Worm (Caenorhabditis elegans) whole organism, L3 larva: Measurements from ENCODE around the gene M28.8.

Experiments used
- R02D3.7 ChIP-seq: fragments of 150-350 bp; optimal IDR thresholded peaks from 2 replicates; lab custom pipeline; 2014; ENCODE audit warnings: missing biosample characterization, missing genetic modification characterization
- ZK546.5 ChIP-seq: sonication (generic microtip); optimal IDR thresholded peaks from 2 replicates; lab custom pipeline; 2017; ENCODE audit warnings: missing biosample characterization, missing genetic modification characterization
- ceh-16 ChIP-seq: sonication (generic microtip); optimal IDR thresholded peaks from 2 replicates; lab custom pipeline; 2017; ENCODE audit warnings: missing biosample characterization, missing genetic modification characterization
- ceh-82 ChIP-seq: fragments of 150-350 bp; optimal IDR thresholded peaks from 2 replicates; lab custom pipeline; 2014; ENCODE audit warnings: missing biosample characterization, missing genetic modification characterization
- egl-27 ChIP-seq: sonication (generic microtip); optimal IDR thresholded peaks from 4 replicates; lab custom pipeline; 2017; ENCODE audit warnings: missing biosample characterization, missing genetic modification reagents, missing genetic modification characterization
- egl-5 ChIP-seq: fragments of 150-350 bp; optimal IDR thresholded peaks from 2 replicates; lab custom pipeline; 2017; ENCODE audit warnings: missing biosample characterization, missing genetic modification reagents, missing genetic modification characterization, inconsistent platforms
- elt-3 ChIP-seq, 3 experiments: fragments of 150-350 bp in 1 of 3; sonication (generic microtip) in 2 of 3; optimal IDR thresholded peaks; 2 replicates in 2 of 3; 4 replicates in 1 of 3; lab custom pipeline; 2014 to 2017; ENCODE audit warnings: missing biosample characterization in 3 of 3, missing genetic modification characterization in 3 of 3
- fkh-2 ChIP-seq: fragments of 150-350 bp; optimal IDR thresholded peaks from 2 replicates; lab custom pipeline; 2014; ENCODE audit warnings: missing biosample characterization, missing genetic modification reagents, missing genetic modification characterization
- fos-1 ChIP-seq: fragments of 150-350 bp; optimal IDR thresholded peaks from 2 replicates; lab custom pipeline; 2014; ENCODE audit warnings: missing biosample characterization, missing genetic modification characterization
- hmg-11 ChIP-seq: sonication (generic microtip); optimal IDR thresholded peaks from 2 replicates; lab custom pipeline; 2016; ENCODE audit warnings: missing genetic modification characterization, missing compliant biosample characterization
- jun-1 ChIP-seq: fragments of 150-350 bp; optimal IDR thresholded peaks from 2 replicates; lab custom pipeline; 2014; ENCODE audit warnings: missing biosample characterization, missing genetic modification reagents, missing genetic modification characterization
- lin-15B ChIP-seq: fragments of 150-350 bp; optimal IDR thresholded peaks from 2 replicates; lab custom pipeline; 2014; ENCODE audit warnings: missing biosample characterization, missing genetic modification characterization
- lsy-12 ChIP-seq: sonication (generic microtip); optimal IDR thresholded peaks from 2 replicates; lab custom pipeline; 2016; ENCODE audit warnings: mild to moderate bottlenecking, missing genetic modification characterization, missing compliant biosample characterization
- nfya-1 ChIP-seq: sonication (generic microtip); optimal IDR thresholded peaks from 2 replicates; lab custom pipeline; 2017; ENCODE audit warnings: missing genetic modification characterization, mild to moderate bottlenecking, missing compliant biosample characterization, antibody characterized with exemption, moderate library complexity; ENCODE audit not compliant: insufficient read depth
- nhr-11 ChIP-seq: fragments of 150-350 bp; optimal IDR thresholded peaks from 2 replicates; lab custom pipeline; 2014; ENCODE audit warnings: missing biosample characterization, missing genetic modification characterization
- nhr-23 ChIP-seq: fragments of 150-350 bp; optimal IDR thresholded peaks from 2 replicates; lab custom pipeline; 2014; ENCODE audit warnings: missing biosample characterization, missing genetic modification reagents, missing genetic modification characterization
- nhr-237 ChIP-seq: fragments of 150-350 bp; optimal IDR thresholded peaks from 2 replicates; lab custom pipeline; 2014; ENCODE audit warnings: missing biosample characterization, missing genetic modification characterization
- nhr-67 ChIP-seq: fragments of 150-350 bp; optimal IDR thresholded peaks from 2 replicates; lab custom pipeline; 2014; ENCODE audit warnings: missing biosample characterization, missing genetic modification characterization
- zag-1 ChIP-seq: fragments of 150-350 bp; optimal IDR thresholded peaks from 2 replicates; lab custom pipeline; 2014; ENCODE audit warnings: missing biosample characterization, missing genetic modification characterization
- ztf-4 ChIP-seq: fragments of 150-350 bp; optimal IDR thresholded peaks from 2 replicates; lab custom pipeline; 2014; ENCODE audit warnings: missing biosample characterization, missing genetic modification characterization

Gene M28.8

DNA sequence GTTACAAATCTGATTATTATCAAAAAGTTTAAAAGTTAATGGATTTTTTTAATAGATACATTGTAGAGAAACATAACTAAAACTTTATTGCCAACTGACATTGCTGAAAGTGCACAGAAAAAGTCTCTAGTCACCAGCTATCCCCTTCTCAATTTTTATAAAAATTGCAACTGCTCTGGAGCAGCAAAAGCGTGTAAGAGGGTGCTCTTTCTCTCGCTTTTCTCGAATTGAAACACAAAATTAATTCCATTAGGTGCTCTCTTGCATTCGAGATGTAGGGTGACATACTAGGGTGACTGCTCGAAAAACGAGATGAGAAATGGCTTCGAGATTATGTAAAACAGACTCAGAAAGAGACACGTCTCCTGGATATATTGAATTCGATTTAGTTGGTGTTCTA lies 52.6 kb downstream of the M28.8 start:
- TF ChIP-seq ceh-82 (no peak), fos-1 (tag; lab: Kevin White, UChicago) (no peak), nhr-11 (tag; lab: Kevin White, UChicago) (no peak), ceh-16 (tag; lab: Kevin White, UChicago) (no peak), ztf-4 (tag; lab: Kevin White, UChicago) (no peak), jun-1 (tag; lab: Kevin White, UChicago) (no peak), ZK546.5 (tag; lab: Kevin White, UChicago) (no peak), lsy-12 (tag; lab: Kevin White, UChicago) (no peak), nfya-1 (no peak), nhr-23 (no peak), egl-5 (tag; lab: Kevin White, UChicago) (no peak), zag-1 (tag; lab: Kevin White, UChicago) (no peak), lin-15B (no peak), hmg-11 (no peak), egl-27 (tag; lab: Kevin White, UChicago) (no peak), elt-3 (tag; optimal IDR thresholded peaks at IDR 0.05; lab: Kevin White, UChicago) (no peak), nhr-67 (tag; lab: Kevin White, UChicago) (no peak), R02D3.7 (no peak), fkh-2 (tag; lab: Kevin White, UChicago) (no peak), nhr-237 (tag; lab: Kevin White, UChicago) (no peak)
